Worm (Caenorhabditis elegans) whole organism, L2 larva: Measurements from ENCODE around the gene T05H10.1.
A peak's percentile ranks its signal among the peaks of the same experiment; 100 is the strongest.

Experiments used
- alr-1 ChIP-seq: fragments of 150-350 bp; optimal IDR thresholded peaks from 2 replicates; lab custom pipeline; 2014; ENCODE audit warnings: missing biosample characterization, missing genetic modification characterization
- ama-1 ChIP-seq: fragments of 150-350 bp; optimal IDR thresholded peaks from 2 replicates; lab custom pipeline; 2018; ENCODE audit warnings: inconsistent platforms
- egl-27 ChIP-seq: sonication (generic microtip); optimal IDR thresholded peaks from 3 replicates; lab custom pipeline; 2017; ENCODE audit warnings: missing biosample characterization, missing genetic modification reagents, missing genetic modification characterization
- elt-3 ChIP-seq: sonication (generic microtip); optimal IDR thresholded peaks from 2 replicates; lab custom pipeline; 2017; ENCODE audit warnings: missing biosample characterization, missing genetic modification characterization
- lin-13 ChIP-seq: fragments of 150-350 bp; optimal IDR thresholded peaks from 2 replicates; lab custom pipeline; 2014; ENCODE audit warnings: missing biosample characterization, missing genetic modification reagents, missing genetic modification characterization
- nhr-11 ChIP-seq: fragments of 150-350 bp; optimal IDR thresholded peaks from 2 replicates; lab custom pipeline; 2014; ENCODE audit warnings: missing biosample characterization, missing genetic modification characterization
- nhr-12 ChIP-seq: fragments of 150-350 bp; optimal IDR thresholded peaks from 2 replicates; lab custom pipeline; 2014; ENCODE audit warnings: missing biosample characterization, missing genetic modification characterization
- nhr-237 ChIP-seq: fragments of 150-350 bp; optimal IDR thresholded peaks from 2 replicates; lab custom pipeline; 2014; ENCODE audit warnings: missing biosample characterization, missing genetic modification characterization
- nhr-25 ChIP-seq: fragments of 150-350 bp; sonication (generic microtip); optimal IDR thresholded peaks from 3 replicates; lab custom pipeline; 2014; ENCODE audit warnings: missing biosample characterization, missing genetic modification characterization
- sem-4 ChIP-seq: fragments of 150-350 bp; optimal IDR thresholded peaks from 2 replicates; lab custom pipeline; 2014; ENCODE audit warnings: missing biosample characterization, missing genetic modification reagents, missing genetic modification characterization
- unc-55 ChIP-seq: fragments of 150-350 bp; sonication (generic microtip); optimal IDR thresholded peaks from 3 replicates; lab custom pipeline; 2014; ENCODE audit warnings: missing biosample characterization, missing genetic modification reagents, missing genetic modification characterization
- unc-62 ChIP-seq: fragments of 150-350 bp; optimal IDR thresholded peaks from 2 replicates; lab custom pipeline; 2014; ENCODE audit warnings: missing biosample characterization, missing genetic modification reagents, missing genetic modification characterization

ce11 chrII:8015483-8015938 is 26.9 kb upstream of the T05H10.1 start:
- no peak for TF ChIP-seq elt-3 (tag; lab: Kevin White, UChicago)
- no peak for TF ChIP-seq nhr-12 (tag; lab: Kevin White, UChicago)
- TF ChIP-seq ama-1 (lab: Kevin White, UChicago): peak; percentile 66
- no peak for TF ChIP-seq sem-4 (tag; lab: Kevin White, UChicago)
- no peak for TF ChIP-seq alr-1 (tag; lab: Kevin White, UChicago)
- no peak for TF ChIP-seq lin-13
- TF ChIP-seq nhr-11 (tag; lab: Kevin White, UChicago): no peak
- no peak for TF ChIP-seq unc-62
- TF ChIP-seq nhr-25 (tag; lab: Kevin White, UChicago): peak; percentile 57
- TF ChIP-seq unc-55 (GFP tag; lab: Kevin White, UChicago): no peak
- no peak for TF ChIP-seq nhr-237
- no peak for TF ChIP-seq egl-27 (tag; lab: Kevin White, UChicago)
